Worm (Caenorhabditis elegans) whole organism, midembryonic: ENCODE measurements around the gene F11A10.6.

Source experiments
- T22C8.4 ChIP-seq: fragments of 200-800 bp; sonication (Bioruptor generic); IDR thresholded peaks from 2 replicates; pipeline ENCODE4 v1.3.6; 2022; ENCODE audit warnings: missing genetic modification characterization, missing compliant biosample characterization
- cog-1 ChIP-seq: sonication (generic microtip); optimal IDR thresholded peaks from 2 replicates; lab custom pipeline; 2016; ENCODE audit warnings: missing genetic modification characterization, missing compliant biosample characterization
- flt-1 ChIP-seq: fragments of 200-800 bp; sonication (Bioruptor generic); IDR thresholded peaks from 2 replicates; pipeline ENCODE4 v1.3.6; 2022; ENCODE audit warnings: missing genetic modification characterization, missing compliant biosample characterization
- klf-2 ChIP-seq: fragments of 200-800 bp; sonication (Bioruptor generic); conservative IDR thresholded peaks from 2 replicates; pipeline ENCODE4 v1.3.6; 2022; ENCODE audit warnings: missing genetic modification reagents, missing genetic modification characterization, missing compliant biosample characterization
- med-1 ChIP-seq: sonication (generic microtip); optimal IDR thresholded peaks from 2 replicates; lab custom pipeline; 2017; ENCODE audit warnings: missing genetic modification characterization, mild to moderate bottlenecking, missing compliant biosample characterization, antibody characterized with exemption, missing genetic modification reagents; ENCODE audit not compliant: insufficient read depth
- ref-1 ChIP-seq: fragments of 200-800 bp; sonication (Bioruptor generic); conservative IDR thresholded peaks from 2 replicates; pipeline ENCODE4 v1.3.6; 2022; ENCODE audit warnings: missing genetic modification reagents, missing genetic modification characterization, missing compliant biosample characterization
- tab-1 ChIP-seq: fragments of 200-800 bp; sonication (Bioruptor generic); IDR thresholded peaks from 2 replicates; pipeline ENCODE4 v1.3.6; 2022; ENCODE audit warnings: missing genetic modification characterization, missing compliant biosample characterization
- ztf-23 ChIP-seq: fragments of 200-800 bp; sonication (Bioruptor generic); IDR thresholded peaks from 2 replicates; pipeline ENCODE4 v1.3.6; 2022; ENCODE audit warnings: missing genetic modification reagents, missing genetic modification characterization, missing compliant biosample characterization
- ztf-29 ChIP-seq: fragments of 200-800 bp; sonication (Bioruptor generic); IDR thresholded peaks from 2 replicates; pipeline ENCODE4 v1.3.6; 2022; ENCODE audit warnings: missing genetic modification reagents, missing genetic modification characterization, missing compliant biosample characterization

- no peak for TF ChIP-seq T22C8.4 (GFP tag; lab: Robert Waterston, UW)
- TF ChIP-seq klf-2 (GFP tag; lab: Robert Waterston, UW), result no peak
- no peak for TF ChIP-seq med-1 (GFP tag; lab: Kevin White, UChicago)
- no peak for TF ChIP-seq flt-1
- no peak for TF ChIP-seq ztf-29
- no peak for TF ChIP-seq ztf-23 (GFP tag; lab: Robert Waterston, UW)
- no peak for TF ChIP-seq tab-1 (GFP tag; lab: Robert Waterston, UW)
- TF ChIP-seq ref-1 (GFP tag; lab: Robert Waterston, UW), result no peak
- no peak for TF ChIP-seq cog-1
Observed at ce11 chrIV:12110339-12110738, 20.9 kb upstream of the F11A10.6 start, which contains the start of gene col-129.
